Fruit fly (Drosophila melanogaster): Measurements from ENCODE around the gene CG6216.

Gene CG6216

DNA sequence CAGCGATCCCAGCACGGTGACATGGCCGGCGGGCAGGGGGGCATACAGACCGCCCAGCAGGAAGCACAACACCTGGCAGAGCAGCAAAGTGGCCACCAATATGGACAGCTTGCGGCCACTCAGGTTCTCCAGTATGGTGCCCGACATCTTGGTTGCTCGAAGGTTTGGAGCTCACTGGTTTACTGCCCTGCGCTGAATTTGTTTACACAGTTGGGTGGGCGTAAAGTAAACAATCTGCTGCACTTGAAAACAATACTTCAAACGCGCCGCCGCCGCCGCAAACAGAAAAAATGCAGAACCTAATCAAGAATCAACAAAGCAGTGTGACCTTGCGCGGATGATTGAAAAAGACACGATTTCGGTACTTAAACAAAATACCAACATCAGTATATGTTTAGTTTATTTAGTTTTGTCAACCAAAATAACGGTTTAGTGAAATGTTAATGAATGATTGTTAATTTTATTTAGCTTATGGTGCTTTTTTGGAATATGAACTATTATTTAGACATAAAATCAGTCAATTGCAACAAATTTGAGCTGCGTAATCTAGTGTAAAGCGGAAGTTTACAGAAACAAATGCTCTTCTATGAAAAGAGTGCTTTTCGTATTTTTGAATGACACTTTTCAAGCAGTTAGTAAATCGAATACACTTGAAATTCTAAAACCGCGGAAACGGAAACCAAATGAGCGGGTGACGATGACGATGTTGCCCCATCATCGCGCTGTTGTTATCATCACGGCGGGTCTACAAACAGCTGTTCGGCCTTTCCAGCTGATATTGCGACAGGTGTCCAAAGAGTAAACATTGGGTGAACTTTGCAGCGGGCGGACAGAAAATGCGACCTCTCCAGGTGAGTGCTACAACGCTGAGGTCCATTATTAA, 19.0 kb upstream of the CG6216 start, which contains the start of the genes wls and Adck5 (continued):
- TF ChIP-seq fkh (GFP tag; optimal IDR thresholded peaks at IDR 0.05) (peak; percentile 84), Hr4 (GFP tag; optimal IDR thresholded peaks at IDR 0.05) (no peak), CG34406 (GFP tag; optimal IDR thresholded peaks at IDR 0.05) (peak; percentile 67), CG6854 (GFP tag; optimal IDR thresholded peaks at IDR 0.05) (peak; percentile 67), OdsH (GFP tag; optimal IDR thresholded peaks at IDR 0.05) (no peak), CG3919 (GFP tag; optimal IDR thresholded peaks at IDR 0.05) (peak; percentile 75), CG8119 (GFP tag; IDR thresholded peaks at IDR 0.05) (no peak), Hr39 (GFP tag; optimal IDR thresholded peaks at IDR 0.05) (peak; percentile 32), dsx (GFP tag; optimal IDR thresholded peaks at IDR 0.05; ENCODE audit: poor library complexity, severe bottlenecking) (no peak), Sox102F (GFP tag; optimal IDR thresholded peaks at IDR 0.05) (peak; percentile 70)

DNA sequence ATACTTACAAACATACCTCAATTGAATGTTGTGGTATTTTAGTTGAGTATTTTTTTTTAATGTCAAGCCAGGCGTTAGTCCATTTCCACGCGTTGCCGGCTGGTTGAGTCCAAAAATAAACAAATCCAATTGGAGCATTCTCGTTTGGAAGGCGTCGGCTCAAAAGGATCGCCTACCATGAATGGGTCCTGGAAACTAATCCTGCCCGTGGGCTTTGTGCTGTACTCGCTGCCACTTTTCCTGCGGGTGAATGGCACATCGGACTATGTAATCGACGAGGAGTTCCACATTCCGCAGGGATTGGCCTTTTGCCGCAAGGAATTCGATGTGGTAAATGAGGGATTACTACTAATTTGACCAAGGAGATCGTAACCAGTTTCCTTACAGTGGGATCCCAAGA, 14.3 kb upstream of the CG6216 start, which contains the start of gene Alg10:
Gene Alg10 (plus strand): TSS at position 73 of the 400 bp plus-strand sequence.
- TF ChIP-seq fkh (GFP tag; optimal IDR thresholded peaks at IDR 0.05), result peak; percentile 57
- no peak for TF ChIP-seq Eip93F (GFP tag; optimal IDR thresholded peaks at IDR 0.05)
- TF ChIP-seq CG6792 (GFP tag; optimal IDR thresholded peaks at IDR 0.05), result no peak
- TF ChIP-seq CG8319 (GFP tag; optimal IDR thresholded peaks at IDR 0.05), result no peak
- no peak for TF ChIP-seq topi (GFP tag; optimal IDR thresholded peaks at IDR 0.05)

DNA sequence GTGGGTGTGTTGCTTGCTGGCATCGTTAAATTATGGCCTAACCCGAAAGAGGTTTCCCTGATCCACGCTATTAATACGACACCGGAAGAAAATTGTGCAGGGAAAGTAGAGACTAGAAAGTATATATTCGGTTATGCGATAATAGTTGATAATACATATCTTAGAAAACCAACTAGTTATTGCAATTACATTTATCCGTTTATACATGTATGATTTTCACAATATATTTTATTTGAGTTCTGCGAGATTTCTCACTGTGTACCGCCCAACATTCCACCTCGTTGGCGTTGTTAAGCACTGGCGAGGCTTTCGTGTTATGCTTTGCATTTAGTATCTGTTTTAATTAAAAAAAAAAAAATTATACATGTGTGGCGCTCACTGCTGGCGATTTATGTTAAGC, 4.8 kb upstream of the CG6216 start:
- no peak for TF ChIP-seq dac (GFP tag; optimal IDR thresholded peaks at IDR 0.05)
- TF ChIP-seq CG3919 (GFP tag; optimal IDR thresholded peaks at IDR 0.05), result peak; percentile 41
- no peak for TF ChIP-seq CG11762 (GFP tag; optimal IDR thresholded peaks at IDR 0.05; ENCODE audit: insufficient read depth)
- TF ChIP-seq Ets21C (GFP tag; optimal IDR thresholded peaks at IDR 0.05), result no peak
- no peak for TF ChIP-seq Blimp-1 (GFP tag; optimal IDR thresholded peaks at IDR 0.05)
- peak; percentile 38 for TF ChIP-seq CG31627 (GFP tag; optimal IDR thresholded peaks at IDR 0.05)
- TF ChIP-seq CG8319 (GFP tag; optimal IDR thresholded peaks at IDR 0.05), result no peak
- TF ChIP-seq CG34406 (GFP tag; optimal IDR thresholded peaks at IDR 0.05), result peak; percentile 6
- no peak for TF ChIP-seq Eip93F (GFP tag; optimal IDR thresholded peaks at IDR 0.05)
- no peak for TF ChIP-seq CG6854 (GFP tag; optimal IDR thresholded peaks at IDR 0.05)
- peak; percentile 60 for TF ChIP-seq CG11294 (GFP tag; IDR thresholded peaks at IDR 0.05)
- no peak for TF ChIP-seq CG9139 (GFP tag; optimal IDR thresholded peaks at IDR 0.05)
- no peak for TF ChIP-seq CG7368 (GFP tag; optimal IDR thresholded peaks at IDR 0.05)
- TF ChIP-seq vri (GFP tag; optimal IDR thresholded peaks at IDR 0.05), result no peak
- peak; percentile 9 for TF ChIP-seq Sox14 (GFP tag; optimal IDR thresholded peaks at IDR 0.05)
- peak; percentile 53 for TF ChIP-seq CG10631 (GFP tag; optimal IDR thresholded peaks at IDR 0.05)
- peak; percentile 14 for TF ChIP-seq CG6808 (GFP tag; optimal IDR thresholded peaks at IDR 0.05)
- peak; percentile 70 for TF ChIP-seq CG32006 (GFP tag; optimal IDR thresholded peaks at IDR 0.05)
- no peak for TF ChIP-seq Eip75B (GFP tag; optimal IDR thresholded peaks at IDR 0.05)
- peak; percentile 62 for TF ChIP-seq CG6276 (GFP tag; optimal IDR thresholded peaks at IDR 0.05)
- TF ChIP-seq Eip78C (GFP tag), result peak; percentile 87
- TF ChIP-seq Lpt (GFP tag; optimal IDR thresholded peaks at IDR 0.05), result no peak
- no peak for TF ChIP-seq Sox15 (GFP tag; optimal IDR thresholded peaks at IDR 0.05)
- peak; percentile 85 for TF ChIP-seq CG15336 (GFP tag; IDR thresholded peaks at IDR 0.05)
- peak; percentile 71 for TF ChIP-seq Hr4 (GFP tag; optimal IDR thresholded peaks at IDR 0.05)
- TF ChIP-seq OdsH (GFP tag; optimal IDR thresholded peaks at IDR 0.05), result peak; percentile 61
- TF ChIP-seq topi (GFP tag; optimal IDR thresholded peaks at IDR 0.05), result peak; percentile 16
- peak; percentile 43 for TF ChIP-seq Met (GFP tag; optimal IDR thresholded peaks at IDR 0.05)
- peak; percentile 32 for TF ChIP-seq esn (GFP tag; optimal IDR thresholded peaks at IDR 0.05)
- TF ChIP-seq achi (GFP tag; optimal IDR thresholded peaks at IDR 0.05), result peak; percentile 59
- TF ChIP-seq CG3032 (tag; optimal IDR thresholded peaks at IDR 0.05), result peak; percentile 5
- no peak for TF ChIP-seq cyc (GFP tag; optimal IDR thresholded peaks at IDR 0.05)
- peak; percentile 20 for TF ChIP-seq lz (GFP tag; optimal IDR thresholded peaks at IDR 0.05)
- TF ChIP-seq CG10669 (GFP tag; optimal IDR thresholded peaks at IDR 0.05), result no peak
- peak; percentile 57 for TF ChIP-seq net (GFP tag; optimal IDR thresholded peaks at IDR 0.05)
- peak in 1 of 2 experiments; percentile 35 for TF ChIP-seq salr (GFP tag; optimal IDR thresholded peaks at IDR 0.05)
- no peak for TF ChIP-seq Hr38 (GFP tag; optimal IDR thresholded peaks at IDR 0.05)
- TF ChIP-seq CG4318 (GFP tag; optimal IDR thresholded peaks at IDR 0.05), result peak; percentile 38
- TF ChIP-seq CG6163 (GFP tag; IDR thresholded peaks at IDR 0.05), result peak; percentile 70
- TF ChIP-seq Sox102F (GFP tag; optimal IDR thresholded peaks at IDR 0.05), result no peak

All from whole organism, prepupa.